Fruit fly (Drosophila melanogaster) whole organism, embryonic: Measurements from ENCODE around the gene Sfp26Ad.
A peak's percentile ranks its signal among the peaks of the same experiment; 100 is the strongest.

Experiments
- CG1024 ChIP-seq: fragments of 200-800 bp; sonication (Bioruptor generic); IDR thresholded peaks from 2 replicates; pipeline ENCODE4 v1.3.6; 2022; ENCODE audit warnings: missing biosample characterization, missing genetic modification characterization
- CG10321 ChIP-seq: fragments of 200-800 bp; sonication (Bioruptor generic); IDR thresholded peaks from 2 replicates; pipeline ENCODE4 v1.3.6; 2022; ENCODE audit warnings: missing biosample characterization, missing genetic modification characterization
- CG10462 ChIP-seq: fragments of 200-800 bp; sonication (Bioruptor generic); optimal IDR thresholded peaks from 2 replicates; lab custom pipeline; 2016; ENCODE audit warnings: missing biosample characterization, missing genetic modification characterization
- CG11085 ChIP-seq: fragments of 200-800 bp; sonication (Bioruptor generic); IDR thresholded peaks from 2 replicates; pipeline ENCODE4 v1.3.6; 2022; ENCODE audit warnings: missing biosample characterization, missing genetic modification characterization
- CG11456 ChIP-seq: fragments of 200-800 bp; sonication (Bioruptor generic); IDR thresholded peaks from 3 replicates; pipeline ENCODE4 v1.3.6; 2022; ENCODE audit warnings: missing biosample characterization, missing genetic modification characterization
- CG11504 ChIP-seq: fragments of 200-800 bp; sonication (Bioruptor generic); optimal IDR thresholded peaks from 3 replicates; lab custom pipeline; 2019; ENCODE audit warnings: missing biosample characterization, mild to moderate bottlenecking, missing genetic modification characterization, moderate library complexity
- CG16863 ChIP-seq: fragments of 200-800 bp; sonication (Bioruptor generic); optimal IDR thresholded peaks from 3 replicates; lab custom pipeline; 2016; ENCODE audit warnings: missing biosample characterization, missing genetic modification characterization
- CG17802 ChIP-seq: fragments of 200-800 bp; sonication (Bioruptor generic); optimal IDR thresholded peaks from 2 replicates; lab custom pipeline; 2018; ENCODE audit warnings: missing biosample characterization, mild to moderate bottlenecking, missing genetic modification characterization, moderate library complexity
- CG18011 ChIP-seq: fragments of 200-800 bp; sonication (Bioruptor generic); optimal IDR thresholded peaks from 2 replicates; lab custom pipeline; 2017; ENCODE audit warnings: missing biosample characterization, missing genetic modification characterization, mild to moderate bottlenecking, moderate library complexity, missing genotype
- CG18599 ChIP-seq: fragments of 200-800 bp; sonication (Bioruptor generic); optimal IDR thresholded peaks from 3 replicates; lab custom pipeline; 2017; ENCODE audit warnings: missing biosample characterization, missing genetic modification characterization, mild to moderate bottlenecking, moderate library complexity, missing genetic modification reagents
- CG2202 ChIP-seq: fragments of 200-800 bp; sonication (Bioruptor generic); optimal IDR thresholded peaks from 2 replicates; lab custom pipeline; 2018; ENCODE audit warnings: missing biosample characterization, mild to moderate bottlenecking, missing genetic modification characterization
- CG4820 ChIP-seq: fragments of 200-800 bp; sonication (Bioruptor generic); optimal IDR thresholded peaks from 3 replicates; lab custom pipeline; 2016; ENCODE audit warnings: missing biosample characterization, missing genetic modification characterization
- CG4854 ChIP-seq: fragments of 200-800 bp; sonication (Bioruptor generic); optimal IDR thresholded peaks from 2 replicates; lab custom pipeline; 2016; ENCODE audit warnings: missing biosample characterization, missing genetic modification characterization, inconsistent platforms
- CG5245 ChIP-seq: fragments of 200-800 bp; sonication (Bioruptor generic); optimal IDR thresholded peaks from 3 replicates; lab custom pipeline; 2016; ENCODE audit warnings: missing biosample characterization, missing genetic modification characterization
- CG6683 ChIP-seq: fragments of 200-800 bp; sonication (Bioruptor generic); optimal IDR thresholded peaks from 2 replicates; lab custom pipeline; 2017; ENCODE audit warnings: missing biosample characterization, mild to moderate bottlenecking, missing genetic modification characterization, missing genetic modification reagents
- CG7786 ChIP-seq: fragments of 200-800 bp; sonication (Bioruptor generic); optimal IDR thresholded peaks from 2 replicates; lab custom pipeline; 2016; ENCODE audit warnings: missing biosample characterization, missing genetic modification characterization
- CG9437 ChIP-seq: fragments of 200-800 bp; sonication (Bioruptor generic); optimal IDR thresholded peaks from 2 replicates; lab custom pipeline; 2018; ENCODE audit warnings: missing biosample characterization, mild to moderate bottlenecking, missing genetic modification characterization
- D19A ChIP-seq: fragments of 200-800 bp; optimal IDR thresholded peaks from 3 replicates; lab custom pipeline; 2019; ENCODE audit warnings: missing biosample characterization, mild to moderate bottlenecking, missing genetic modification characterization, moderate library complexity
- Dbx ChIP-seq: fragments of 200-800 bp; sonication (Bioruptor generic); IDR thresholded peaks from 3 replicates; pipeline ENCODE4 v1.3.6; 2022; ENCODE audit warnings: missing biosample characterization, missing genetic modification characterization
- Deaf1 ChIP-seq: fragments of 200-800 bp; optimal IDR thresholded peaks from 3 replicates; lab custom pipeline; 2019; ENCODE audit warnings: missing biosample characterization, mild to moderate bottlenecking, missing genetic modification characterization, moderate library complexity
- Dip2 ChIP-seq: fragments of 200-800 bp; sonication (Bioruptor generic); IDR thresholded peaks from 2 replicates; pipeline ENCODE4 v1.3.6; 2022; ENCODE audit warnings: missing biosample characterization, missing genetic modification characterization
- H2.0 ChIP-seq: fragments of 200-800 bp; sonication (Bioruptor generic); IDR thresholded peaks from 2 replicates; pipeline ENCODE4 v1.3.6; 2022; ENCODE audit warnings: missing biosample characterization, missing genetic modification characterization
- HHEX ChIP-seq: fragments of 200-800 bp; sonication (Bioruptor generic); optimal IDR thresholded peaks from 3 replicates; lab custom pipeline; 2017; ENCODE audit warnings: missing biosample characterization, mild to moderate bottlenecking, missing genetic modification characterization, missing genetic modification reagents
- HLH4C ChIP-seq: fragments of 200-800 bp; sonication (Bioruptor generic); IDR thresholded peaks from 3 replicates; pipeline ENCODE4 v1.3.6; 2022; ENCODE audit warnings: missing biosample characterization, missing genetic modification characterization; ENCODE audit not compliant: partially characterized antibody
- Hr39 ChIP-seq: fragments of >200 bp; optimal IDR thresholded peaks from 2 replicates; lab custom pipeline; 2017
- Med ChIP-seq: fragments of 200-800 bp; sonication (Bioruptor generic); peaks from one replicate; lab custom pipeline; 2016; ENCODE audit warnings: missing biosample characterization, missing genetic modification characterization, mild to moderate bottlenecking, inconsistent platforms, moderate library complexity
- NfI ChIP-seq: fragments of 200-800 bp; sonication (Bioruptor generic); optimal IDR thresholded peaks from 3 replicates; lab custom pipeline; 2018; ENCODE audit warnings: missing biosample characterization, mild to moderate bottlenecking, missing genetic modification characterization, moderate library complexity
- Opbp ChIP-seq: fragments of 200-800 bp; sonication (Bioruptor generic); IDR thresholded peaks from 3 replicates; pipeline ENCODE4 v1.3.6; 2022; ENCODE audit warnings: missing biosample characterization, missing genetic modification characterization; ENCODE audit not compliant: partially characterized antibody
- Optix ChIP-seq: fragments of 200-800 bp; sonication (Bioruptor generic); IDR thresholded peaks from 3 replicates; pipeline ENCODE4 v1.3.6; 2022; ENCODE audit warnings: missing biosample characterization, missing genetic modification characterization
- PHDP ChIP-seq: fragments of 200-800 bp; sonication (Bioruptor generic); optimal IDR thresholded peaks from 3 replicates; lab custom pipeline; 2018; ENCODE audit warnings: missing biosample characterization, mild to moderate bottlenecking, missing genetic modification characterization, moderate library complexity
- Ravus ChIP-seq: fragments of 200-800 bp; sonication (Bioruptor generic); IDR thresholded peaks from 2 replicates; pipeline ENCODE4 v1.3.6; 2022; ENCODE audit warnings: missing biosample characterization, missing genetic modification characterization
- YL-1 ChIP-seq: fragments of 200-800 bp; sonication (Bioruptor generic); optimal IDR thresholded peaks from 3 replicates; lab custom pipeline; 2017; ENCODE audit warnings: missing biosample characterization, mild to moderate bottlenecking, missing genetic modification characterization
- ase ChIP-seq: fragments of 200-800 bp; sonication (Bioruptor generic); IDR thresholded peaks from 3 replicates; pipeline ENCODE4 v1.3.6; 2022; ENCODE audit warnings: missing biosample characterization, missing genetic modification characterization
- bab2 ChIP-seq: fragments of 200-800 bp; sonication (Bioruptor generic); optimal IDR thresholded peaks from 2 replicates; lab custom pipeline; 2016; ENCODE audit warnings: missing biosample characterization, missing genetic modification characterization
- ci ChIP-seq: fragments of 200-800 bp; sonication (Bioruptor generic); IDR thresholded peaks from 3 replicates; pipeline ENCODE4 v1.3.6; 2022; ENCODE audit warnings: missing biosample characterization, missing genetic modification characterization
- crol ChIP-seq: fragments of 200-800 bp; sonication (Bioruptor generic); IDR thresholded peaks from 2 replicates; pipeline ENCODE4 v1.3.6; 2022; ENCODE audit warnings: missing biosample characterization, missing genetic modification characterization
- da ChIP-seq: fragments of 200-800 bp; sonication (Bioruptor generic); optimal IDR thresholded peaks from 2 replicates; lab custom pipeline; 2016; ENCODE audit warnings: missing biosample characterization, missing genetic modification characterization
- dan ChIP-seq: fragments of 200-800 bp; sonication (Bioruptor generic); IDR thresholded peaks from 2 replicates; pipeline ENCODE4 v1.3.6; 2022; ENCODE audit warnings: missing biosample characterization, missing genetic modification characterization
- dpn ChIP-seq, 2 experiments: fragments of 200-800 bp; sonication (Bioruptor generic); optimal IDR thresholded peaks; 3 replicates each; lab custom pipeline; 2016; ENCODE audit warnings: missing biosample characterization in 2 of 2, missing genetic modification characterization in 2 of 2
- gce ChIP-seq: fragments of 200-800 bp; sonication (Bioruptor generic); IDR thresholded peaks from 3 replicates; pipeline ENCODE4 v1.3.6; 2022; ENCODE audit warnings: missing biosample characterization, missing genetic modification characterization
- gem ChIP-seq: fragments of 200-800 bp; sonication (Bioruptor generic); optimal IDR thresholded peaks from 2 replicates; lab custom pipeline; 2019; ENCODE audit warnings: missing biosample characterization, mild to moderate bottlenecking, missing genetic modification characterization, moderate library complexity
- gro ChIP-seq: fragments of 200-800 bp; sonication (Bioruptor generic); optimal IDR thresholded peaks from 2 replicates; lab custom pipeline; 2016; ENCODE audit warnings: missing biosample characterization, missing genetic modification characterization
- kni ChIP-seq: fragments of 200-800 bp; sonication (Bioruptor generic); optimal IDR thresholded peaks from 3 replicates; lab custom pipeline; 2017; ENCODE audit warnings: mild to moderate bottlenecking, missing biosample characterization, missing genetic modification reagents, missing genetic modification characterization
- lab ChIP-seq: fragments of 200-800 bp; sonication (Bioruptor generic); optimal IDR thresholded peaks from 3 replicates; lab custom pipeline; 2017; ENCODE audit warnings: missing biosample characterization, missing genetic modification characterization, mild to moderate bottlenecking, moderate library complexity, missing genetic modification reagents
- luna ChIP-seq: fragments of 200-800 bp; sonication (Bioruptor generic); optimal IDR thresholded peaks from 2 replicates; lab custom pipeline; 2016; ENCODE audit warnings: missing biosample characterization, missing genetic modification characterization
- pfk ChIP-seq: fragments of 200-800 bp; sonication (Bioruptor generic); optimal IDR thresholded peaks from 2 replicates; lab custom pipeline; 2018; ENCODE audit warnings: missing biosample characterization, mild to moderate bottlenecking, missing genetic modification characterization, moderate library complexity
- sens ChIP-seq: fragments of 200-800 bp; sonication (Bioruptor generic); peaks from one replicate; lab custom pipeline; 2016; ENCODE audit warnings: missing biosample characterization, missing genetic modification characterization
- sna ChIP-seq: fragments of 200-800 bp; sonication (Bioruptor generic); IDR thresholded peaks from 2 replicates; pipeline ENCODE4 v1.3.6; 2022; ENCODE audit warnings: missing biosample characterization, missing genetic modification characterization; ENCODE audit not compliant: partially characterized antibody
- tll ChIP-seq, 2 experiments: fragments of 200-800 bp in 1 of 2; fragments of >200 bp in 1 of 2; sonication (Bioruptor generic) in 1 of 2; optimal IDR thresholded peaks; 2 replicates each; lab custom pipeline; 2017 to 2019; ENCODE audit warnings: missing biosample characterization in 2 of 2, missing genetic modification characterization in 2 of 2, mild to moderate bottlenecking in 1 of 2, moderate library complexity in 1 of 2
- wek ChIP-seq: fragments of 200-800 bp; sonication (Bioruptor generic); optimal IDR thresholded peaks from 3 replicates; lab custom pipeline; 2018; ENCODE audit warnings: missing biosample characterization, mild to moderate bottlenecking, missing genetic modification characterization, moderate library complexity
- z ChIP-seq: fragments of 200-800 bp; sonication (Bioruptor generic); IDR thresholded peaks from 3 replicates; pipeline ENCODE4 v1.3.6; 2022; ENCODE audit warnings: missing biosample characterization, missing genetic modification characterization

Gene Sfp26Ad

dm6 chr2L:5975025-5975539 lies 32.0 kb upstream of the Sfp26Ad start (continued):
- TF ChIP-seq lab (GFP tag; lab: Kevin White, UChicago) (peak; percentile 5), CG4854 (no peak), pfk (GFP tag; lab: Kevin White, UChicago) (no peak), Hr39 (lab: Kevin White, UChicago) (no peak), luna (GFP tag; lab: Kevin White, UChicago) (no peak), PHDP (no peak), da (no peak), crol (GFP tag; lab: Robert Waterston, UW) (peak; percentile 40; the same call in 1 of the 2 replicates), ase (GFP tag; lab: Robert Waterston, UW) (no peak), NfI (no peak), H2.0 (no peak), CG18011 (GFP tag; lab: Kevin White, UChicago) (no peak), dan (GFP tag; lab: Robert Waterston, UW) (no peak), sens (GFP tag; lab: Kevin White, UChicago) (peak; percentile 23), CG10321 (GFP tag; lab: Robert Waterston, UW) (0 out of 2 replicates have a peak, but pooled peaks have one; percentile 26), CG11085 (GFP tag; lab: Robert Waterston, UW) (no peak), ci (GFP tag; lab: Robert Waterston, UW) (no peak), CG18599 (GFP tag; lab: Kevin White, UChicago) (peak; percentile 15), CG9437 (GFP tag; lab: Kevin White, UChicago) (no peak), CG11504 (no peak), kni (GFP tag; lab: Kevin White, UChicago) (no peak), Optix (no peak), Ravus (GFP tag; lab: Robert Waterston, UW) (no peak), bab2 (GFP tag; lab: Kevin White, UChicago) (no peak), CG7786 (GFP tag; lab: Kevin White, UChicago) (no peak), Opbp (GFP tag; lab: Robert Waterston, UW) (no peak), tll (GFP tag; optimal IDR thresholded peaks at IDR 0.05; lab: Kevin White, UChicago) (no peak), Deaf1 (tag; lab: Kevin White, UChicago) (no peak), gem (tag; lab: Kevin White, UChicago) (no peak), CG11456 (no peak), Med (GFP tag; lab: Kevin White, UChicago) (peak; percentile 50), sna (no peak), gro (GFP tag; lab: Kevin White, UChicago) (no peak), dpn (GFP tag; optimal IDR thresholded peaks at IDR 0.05; lab: Kevin White, UChicago) (no peak), HHEX (GFP tag; lab: Kevin White, UChicago) (no peak), Dbx (no peak), CG5245 (GFP tag; lab: Kevin White, UChicago) (no peak), wek (GFP tag; lab: Kevin White, UChicago) (no peak), CG17802 (tag; lab: Kevin White, UChicago) (no peak), CG6683 (GFP tag; lab: Kevin White, UChicago) (no peak), gce (GFP tag; lab: Robert Waterston, UW) (0 out of 3 replicates have a peak, but pooled peaks have one; percentile 31), Dip2 (GFP tag; lab: Robert Waterston, UW) (no peak), CG10462 (GFP tag; lab: Kevin White, UChicago) (no peak), YL-1 (GFP tag; lab: Kevin White, UChicago) (no peak), D19A (no peak), HLH4C (GFP tag; lab: Robert Waterston, UW) (0 out of 3 replicates have a peak, but pooled peaks have one; percentile 40), z (no peak), CG4820 (no peak), CG1024 (GFP tag; lab: Robert Waterston, UW) (no peak), CG16863 (GFP tag; lab: Kevin White, UChicago) (no peak), CG2202 (tag; lab: Kevin White, UChicago) (no peak)
